Fruit fly (Drosophila melanogaster): ENCODE results near the gene CG15020.

The CG15020 gene

DNA sequence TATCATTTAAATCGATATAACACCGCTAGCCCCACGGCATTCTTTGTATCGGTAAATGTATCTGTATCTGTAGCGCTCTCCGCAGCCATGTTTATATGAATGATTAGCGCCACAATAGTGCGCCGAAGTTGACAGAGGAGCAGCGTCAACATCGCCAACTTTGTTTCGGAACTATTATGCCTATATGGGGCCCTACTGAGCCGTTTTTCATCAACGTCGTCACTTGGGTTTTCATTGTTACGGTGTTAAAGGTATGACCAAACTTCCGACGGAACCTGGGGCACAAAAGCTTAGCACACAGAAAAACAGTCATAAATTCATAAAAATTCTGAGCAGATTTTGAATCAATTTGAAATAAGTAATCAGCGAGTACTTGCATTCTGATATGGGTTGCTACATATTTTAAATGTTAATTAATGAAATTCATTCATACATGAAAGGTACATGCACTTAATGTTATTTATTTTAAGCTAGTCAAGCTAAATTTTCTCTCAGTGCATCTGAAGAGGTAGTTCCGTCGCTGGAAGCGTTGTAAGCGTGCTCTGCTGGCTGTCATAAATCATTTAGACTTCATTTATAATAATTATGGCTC, 40.1 kb downstream of the CG15020 start, which contains the start of gene CG15023 (continued):
- TF ChIP-seq CG7745 (tag; optimal IDR thresholded peaks at IDR 0.05) (no peak), CG10321 (GFP tag; IDR thresholded peaks at IDR 0.05) (no peak), Taf1 (GFP tag; IDR thresholded peaks at IDR 0.05) (no peak), tin (GFP tag; optimal IDR thresholded peaks at IDR 0.05) (no peak), run (tag; optimal IDR thresholded peaks at IDR 0.05) (no peak), trh (GFP tag; optimal IDR thresholded peaks at IDR 0.05) (no peak), p53 (GFP tag; optimal IDR thresholded peaks at IDR 0.05) (no peak), CG33557 (GFP tag; optimal IDR thresholded peaks at IDR 0.05) (no peak), pfk (GFP tag; optimal IDR thresholded peaks at IDR 0.05) (no peak), mam (GFP tag; optimal IDR thresholded peaks at IDR 0.05) (no peak), CG10209 (GFP tag; optimal IDR thresholded peaks at IDR 0.05) (peak; percentile 15), fu2 (GFP tag; optimal IDR thresholded peaks at IDR 0.05) (no peak), CG18476 (GFP tag; optimal IDR thresholded peaks at IDR 0.05) (no peak), z (GFP tag; IDR thresholded peaks at IDR 0.05) (no peak), trem (tag; optimal IDR thresholded peaks at IDR 0.05) (no peak)

DNA sequence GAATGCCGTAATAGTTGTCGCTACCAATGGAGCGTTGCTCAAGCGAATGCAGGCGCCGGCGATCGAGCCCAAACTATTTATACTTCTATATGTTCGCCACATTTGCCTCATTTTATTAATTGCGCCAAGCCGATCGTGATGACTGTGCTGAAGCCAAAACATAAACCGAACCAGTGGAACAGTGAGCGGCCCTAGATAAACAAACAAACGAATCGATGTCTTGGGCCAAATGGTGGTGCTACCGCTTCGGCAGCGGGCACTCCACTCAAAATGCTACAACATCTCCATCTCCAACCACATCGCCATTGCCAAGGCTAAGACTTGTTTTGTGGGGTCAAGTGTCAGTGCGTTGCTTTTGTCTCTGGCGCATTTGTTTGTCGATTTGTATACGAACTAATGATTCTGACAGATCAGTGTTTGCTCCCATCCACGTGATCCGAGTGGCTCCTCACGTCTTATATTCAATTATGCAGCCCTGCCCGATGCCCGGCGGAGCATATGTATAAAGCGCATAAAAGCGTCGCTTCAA, 42.4 kb downstream of the CG15020 start, which contains the start of gene CG15024:
Gene CG15024 (minus strand): TSS at position 51 of the 529 bp plus-strand sequence.
- peak; percentile 1 for TF ChIP-seq CG12769 (tag; optimal IDR thresholded peaks at IDR 0.05)
- no peak for TF ChIP-seq CG15514 (GFP tag; optimal IDR thresholded peaks at IDR 0.05)
- no peak for TF ChIP-seq CG7357 (GFP tag; IDR thresholded peaks at IDR 0.05)
- no peak for TF ChIP-seq NC2β (GFP tag; optimal IDR thresholded peaks at IDR 0.05)
- no peak for TF ChIP-seq trem (tag; optimal IDR thresholded peaks at IDR 0.05)
- no peak for TF ChIP-seq stc (GFP tag; IDR thresholded peaks at IDR 0.05)
- TF ChIP-seq CG7987 (GFP tag; optimal IDR thresholded peaks at IDR 0.05): no peak
- TF ChIP-seq CG6272 (GFP tag; IDR thresholded peaks at IDR 0.05): no peak
- no peak for TF ChIP-seq Sry-β (GFP tag; optimal IDR thresholded peaks at IDR 0.05)
- TF ChIP-seq D (optimal IDR thresholded peaks at IDR 0.05): no peak
- TF ChIP-seq D (GFP tag; optimal IDR thresholded peaks at IDR 0.05): no peak
- no peak for TF ChIP-seq kay (GFP tag; optimal IDR thresholded peaks at IDR 0.05)
- no peak for TF ChIP-seq NFAT (GFP tag; IDR thresholded peaks at IDR 0.05)
- TF ChIP-seq gsb-n (tag; optimal IDR thresholded peaks at IDR 0.05): no peak
- TF ChIP-seq CG10274 (GFP tag; optimal IDR thresholded peaks at IDR 0.05): no peak
- no peak for TF ChIP-seq Mes4 (GFP tag; optimal IDR thresholded peaks at IDR 0.05)
- no peak for TF ChIP-seq CG8290 (GFP tag; optimal IDR thresholded peaks at IDR 0.05)
- TF ChIP-seq CG8290 (tag; optimal IDR thresholded peaks at IDR 0.05): peak in 1 of 2 experiments; percentile 24
- no peak for TF ChIP-seq Hmx (GFP tag; optimal IDR thresholded peaks at IDR 0.05)
- no peak for TF ChIP-seq twi (tag; optimal IDR thresholded peaks at IDR 0.05)
- TF ChIP-seq CG8924 (tag; optimal IDR thresholded peaks at IDR 0.05): no peak
- no peak for TF ChIP-seq CG12104 (GFP tag; optimal IDR thresholded peaks at IDR 0.05)
- no peak for TF ChIP-seq Bgb (GFP tag; IDR thresholded peaks at IDR 0.05; ENCODE audit: partially characterized antibody)
- TF ChIP-seq Hr78 (GFP tag; optimal IDR thresholded peaks at IDR 0.05): peak in 1 of 2 experiments; percentile 78
- TF ChIP-seq Hr3 (GFP tag; optimal IDR thresholded peaks at IDR 0.05): no peak
- TF ChIP-seq sens (GFP tag): peak; percentile 38
- TF ChIP-seq CG17912 (GFP tag; optimal IDR thresholded peaks at IDR 0.05): no peak
- peak; percentile 83 for TF ChIP-seq pros (GFP tag; optimal IDR thresholded peaks at IDR 0.05)
- no peak for TF ChIP-seq CG4730 (GFP tag; IDR thresholded peaks at IDR 0.05)
- TF ChIP-seq Awh (GFP tag; IDR thresholded peaks at IDR 0.05): 0 out of 2 replicates have a peak, but pooled peaks have one; percentile 7
- no peak for TF ChIP-seq Drgx (GFP tag; IDR thresholded peaks at IDR 0.05)
- no peak for TF ChIP-seq ato (GFP tag; IDR thresholded peaks at IDR 0.05; ENCODE audit: partially characterized antibody)
- TF ChIP-seq CG6683 (GFP tag; optimal IDR thresholded peaks at IDR 0.05): no peak
- TF ChIP-seq tx (GFP tag; optimal IDR thresholded peaks at IDR 0.05): no peak
- no peak for TF ChIP-seq E2f2 (GFP tag; IDR thresholded peaks at IDR 0.05)
- no peak for TF ChIP-seq CG10543 (GFP tag; optimal IDR thresholded peaks at IDR 0.05)

All from whole organism, embryonic.